Worm (Caenorhabditis elegans): Measurements from ENCODE around the gene pph-6.

pph-6 gene

DNA sequence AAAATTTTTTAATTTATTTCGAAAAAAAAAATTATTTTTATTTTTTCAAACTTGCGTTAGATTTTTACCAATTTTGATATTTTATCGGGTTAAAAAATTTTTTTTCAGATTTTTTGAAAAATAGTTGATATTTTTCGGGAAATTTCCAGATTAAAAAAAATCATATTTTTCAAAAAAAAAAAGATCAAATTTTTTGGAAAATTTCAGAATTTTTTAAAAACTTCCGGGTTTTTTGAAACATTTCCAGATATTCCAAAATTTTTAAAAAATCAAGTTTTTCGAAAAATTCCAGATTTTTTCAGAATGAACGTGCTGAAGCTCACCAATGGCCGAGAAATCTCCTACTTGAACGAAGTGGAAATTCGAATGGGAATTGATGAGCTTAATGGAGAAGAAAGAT is 36.1 kb upstream of the pph-6 start, which contains the start of gene metl-18:
Gene metl-18 (plus strand): TSS at position 301 of the 400 bp plus-strand sequence.
- TF ChIP-seq efl-1 (optimal IDR thresholded peaks at IDR 0.05), result no peak
- TF ChIP-seq efl-1 (GFP tag; optimal IDR thresholded peaks at IDR 0.05 in 1 of 2), result peak in 1 of 2 experiments; percentile 34
- no peak for TF ChIP-seq ceh-88 (GFP tag; IDR thresholded peaks at IDR 0.05)
- TF ChIP-seq lin-14 (GFP tag; optimal IDR thresholded peaks at IDR 0.05), result no peak

DNA sequence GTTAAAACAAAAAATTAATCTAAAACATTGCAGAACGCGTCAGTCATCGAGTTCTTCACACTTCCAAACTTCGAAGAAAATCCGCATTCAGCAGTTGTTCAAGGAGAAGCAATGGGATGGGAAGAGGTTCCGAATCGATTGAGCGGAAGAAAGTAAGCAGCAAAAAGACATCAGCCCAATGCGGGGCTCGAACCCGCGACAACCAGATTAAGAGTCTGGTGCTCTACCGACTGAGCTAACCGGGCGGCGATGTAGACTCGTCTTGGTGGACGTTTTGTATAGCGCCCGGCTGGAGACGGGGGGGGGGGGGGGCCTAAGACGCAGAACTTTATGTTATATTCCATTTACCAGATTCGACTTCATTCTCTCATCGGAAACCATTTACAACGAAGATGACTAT is 34.8 kb upstream of the pph-6 start:
- TF ChIP-seq C34B4.2 (tag; optimal IDR thresholded peaks at IDR 0.05) (no peak), dpl-1 (GFP tag; optimal IDR thresholded peaks at IDR 0.05) (no peak), snpc-4 (tag; optimal IDR thresholded peaks at IDR 0.05) (no peak), hlh-4 (tag; optimal IDR thresholded peaks at IDR 0.05) (no peak), mep-1 (tag; optimal IDR thresholded peaks at IDR 0.05) (no peak), ceh-8 (GFP tag; optimal IDR thresholded peaks at IDR 0.05) (no peak), skn-1 (tag; optimal IDR thresholded peaks at IDR 0.05) (no peak), hlh-17 (GFP tag; optimal IDR thresholded peaks at IDR 0.05; ENCODE audit: borderline replicate concordance) (no peak), jun-1 (tag; optimal IDR thresholded peaks at IDR 0.05) (no peak)

DNA sequence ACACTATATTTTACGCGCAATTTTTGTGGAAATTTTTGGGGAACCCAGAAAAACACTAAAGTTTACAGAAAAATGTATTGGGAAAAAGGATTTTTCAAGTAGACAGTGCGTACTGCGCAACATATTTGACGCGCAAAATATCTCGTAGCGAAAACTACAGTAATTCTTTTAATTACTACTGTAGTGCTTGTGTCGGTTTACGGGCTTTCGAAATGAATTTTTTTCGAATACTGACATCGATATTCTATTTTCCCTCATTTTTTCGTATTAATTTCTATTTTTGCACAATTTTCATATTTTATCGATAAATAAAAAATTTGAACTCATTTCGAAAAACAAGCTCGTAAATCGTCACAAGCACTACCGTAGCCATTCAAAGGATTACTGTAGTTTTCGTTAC is 32.9 kb upstream of the pph-6 start:
- TF ChIP-seq C16A3.4 (tag; optimal IDR thresholded peaks at IDR 0.05) (no peak), snu-23 (GFP tag; optimal IDR thresholded peaks at IDR 0.05) (no peak), nhr-47 (tag; optimal IDR thresholded peaks at IDR 0.05) (no peak), skn-1 (tag; optimal IDR thresholded peaks at IDR 0.05) (no peak), nhr-28 (tag; optimal IDR thresholded peaks at IDR 0.05) (no peak), fkh-10 (GFP tag; optimal IDR thresholded peaks at IDR 0.05) (no peak), aha-1 (tag; optimal IDR thresholded peaks at IDR 0.05) (no peak), zip-4 (GFP tag; optimal IDR thresholded peaks at IDR 0.05) (no peak), egl-27 (tag; optimal IDR thresholded peaks at IDR 0.05) (no peak)

DNA sequence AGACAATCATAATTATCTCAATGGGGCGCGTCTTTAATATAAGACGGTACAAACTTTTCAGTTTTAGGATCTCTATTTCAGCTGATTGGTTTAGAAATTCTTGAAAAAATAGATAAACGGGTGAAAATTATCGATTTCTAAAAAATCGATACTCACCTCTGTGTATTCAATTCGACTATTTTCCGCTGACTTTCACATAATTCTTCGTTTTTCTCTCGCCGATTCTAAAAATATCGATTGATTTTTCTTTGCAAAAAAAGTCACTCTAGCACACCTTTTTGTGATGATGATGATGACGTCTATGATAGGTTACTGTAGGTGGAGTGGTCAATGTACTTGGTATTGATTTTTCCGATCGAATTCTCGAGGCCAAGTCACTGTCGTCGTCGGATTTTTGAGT is 31.7 kb upstream of the pph-6 start:
- TF ChIP-seq mep-1 (tag; optimal IDR thresholded peaks at IDR 0.05), result no peak
- TF ChIP-seq snpc-4 (tag; optimal IDR thresholded peaks at IDR 0.05), result no peak
- TF ChIP-seq fkh-8 (tag; optimal IDR thresholded peaks at IDR 0.05), result no peak
- TF ChIP-seq unc-62 (GFP tag; optimal IDR thresholded peaks at IDR 0.05), result no peak
- no peak for TF ChIP-seq C04F5.9 (tag; optimal IDR thresholded peaks at IDR 0.05)
- no peak for TF ChIP-seq C16A3.4 (tag; optimal IDR thresholded peaks at IDR 0.05)

DNA sequence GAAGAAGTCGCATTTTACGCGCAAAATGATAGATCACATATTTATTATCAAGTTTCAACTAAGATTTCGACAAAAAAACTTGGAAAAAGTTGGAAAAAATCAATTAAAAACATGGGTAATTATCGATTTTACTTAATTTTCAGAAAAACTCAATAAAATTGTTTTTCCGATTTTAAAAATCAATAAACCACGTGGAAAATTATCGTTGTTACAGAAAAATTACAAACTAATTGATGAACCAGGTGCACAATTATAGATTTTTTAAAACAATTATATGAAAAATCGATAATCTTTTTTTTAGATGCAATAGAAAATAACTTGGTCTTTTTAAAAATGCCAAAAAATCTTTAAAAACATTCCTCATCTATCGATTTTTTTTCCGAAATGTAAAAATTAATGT is 30.8 kb upstream of the pph-6 start:
- TF ChIP-seq mab-9 (GFP tag; IDR thresholded peaks at IDR 0.05), result no peak
- no peak for TF ChIP-seq lin-14 (GFP tag; optimal IDR thresholded peaks at IDR 0.05)
- TF ChIP-seq C34B4.2 (tag; optimal IDR thresholded peaks at IDR 0.05), result no peak
- TF ChIP-seq sptf-1 (tag; optimal IDR thresholded peaks at IDR 0.05), result no peak
- no peak for TF ChIP-seq blmp-1 (tag; optimal IDR thresholded peaks at IDR 0.05)
- TF ChIP-seq unc-62 (GFP tag; optimal IDR thresholded peaks at IDR 0.05), result no peak
- no peak for TF ChIP-seq ceh-90 (tag; optimal IDR thresholded peaks at IDR 0.05)
- no peak for TF ChIP-seq ztf-4 (tag; optimal IDR thresholded peaks at IDR 0.05)
- no peak for TF ChIP-seq elt-3 (tag; optimal IDR thresholded peaks at IDR 0.05)
- no peak for TF ChIP-seq lin-15B (tag; optimal IDR thresholded peaks at IDR 0.05)
- TF ChIP-seq nhr-85 (tag), result no peak
- TF ChIP-seq ceh-63 (GFP tag; optimal IDR thresholded peaks at IDR 0.05), result no peak
- TF ChIP-seq hpl-2 (GFP tag; optimal IDR thresholded peaks at IDR 0.05), result no peak
- TF ChIP-seq isw-1 (GFP tag; IDR thresholded peaks at IDR 0.05), result no peak
- no peak for TF ChIP-seq F16B12.6 (tag; optimal IDR thresholded peaks at IDR 0.05)
- no peak for TF ChIP-seq pax-3 (tag; optimal IDR thresholded peaks at IDR 0.05)
- no peak for TF ChIP-seq ama-1 (optimal IDR thresholded peaks at IDR 0.05)
- no peak for TF ChIP-seq tlp-1 (tag; optimal IDR thresholded peaks at IDR 0.05)
- no peak for TF ChIP-seq tbx-2 (tag; optimal IDR thresholded peaks at IDR 0.05)
